Fruit fly (Drosophila melanogaster): ENCODE data around the gene CG8500.

DNA sequence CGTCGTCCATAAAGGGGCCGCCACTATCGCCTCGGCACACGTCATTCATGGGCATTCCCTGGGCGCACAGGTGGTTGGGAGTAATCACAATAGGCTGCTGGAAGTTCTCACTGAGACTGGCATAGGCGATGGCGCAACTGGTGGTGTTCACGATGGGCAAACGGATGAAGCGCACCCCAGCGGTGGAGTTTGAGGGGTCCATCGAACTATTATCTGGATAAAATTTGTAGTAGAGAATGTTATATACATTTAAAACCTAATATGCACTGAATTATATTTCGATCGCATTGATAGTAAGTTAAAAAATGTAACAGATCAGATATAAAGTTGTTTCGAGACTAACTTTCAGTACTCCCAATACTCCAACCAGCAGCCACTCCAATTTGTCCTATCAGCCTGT, 41.2 kb upstream of the CG8500 start, which contains the start of gene CG31415:
- TF ChIP-seq EcR (GFP tag; optimal IDR thresholded peaks at IDR 0.05) (no peak), CG10348 (GFP tag; IDR thresholded peaks at IDR 0.05) (no peak), CG14655 (GFP tag; optimal IDR thresholded peaks at IDR 0.05) (no peak), CG8301 (tag; optimal IDR thresholded peaks at IDR 0.05) (no peak), gl (tag; optimal IDR thresholded peaks at IDR 0.05) (no peak)

Data from whole organism, pupa.